Fruit fly (Drosophila melanogaster): ENCODE measurements around the gene Deaf1.

The Deaf1 gene

dm6 chr3L:19817807-19818531 lies at the start of gene Deaf1, which contains the start of gene Fibp (continued):
- TF ChIP-seq Sox100B (GFP tag; optimal IDR thresholded peaks at IDR 0.05) (peak; percentile 67), Meics (GFP tag; optimal IDR thresholded peaks at IDR 0.05) (peak; percentile 66), so (GFP tag; IDR thresholded peaks at IDR 0.05) (no peak), CG10209 (GFP tag; optimal IDR thresholded peaks at IDR 0.05) (peak; percentile 54), ato (GFP tag; IDR thresholded peaks at IDR 0.05; ENCODE audit: partially characterized antibody) (peak; percentile 95), CG6854 (GFP tag; optimal IDR thresholded peaks at IDR 0.05) (no peak), CG1603 (tag; optimal IDR thresholded peaks at IDR 0.05) (peak; percentile 43), gt (GFP tag; IDR thresholded peaks at IDR 0.05) (no peak), CG16815 (GFP tag; optimal IDR thresholded peaks at IDR 0.05) (peak; percentile 74), CG1233 (GFP tag; optimal IDR thresholded peaks at IDR 0.05) (peak; percentile 72), CG3838 (GFP tag; optimal IDR thresholded peaks at IDR 0.05) (peak; percentile 11), HLHmδ (GFP tag; optimal IDR thresholded peaks at IDR 0.05) (no peak), amos (GFP tag; IDR thresholded peaks at IDR 0.05; ENCODE audit: partially characterized antibody) (peak; percentile 99), Gsc (GFP tag; IDR thresholded peaks at IDR 0.05) (0 out of 2 replicates have a peak, but pooled peaks have one; percentile 6), CG31388 (GFP tag; optimal IDR thresholded peaks at IDR 0.05) (peak; percentile 49), CG12942 (GFP tag; optimal IDR thresholded peaks at IDR 0.05) (peak; percentile 76), Mrtf (GFP tag; IDR thresholded peaks at IDR 0.05) (0 out of 3 replicates have a peak, but pooled peaks have one; percentile 39), salm (tag; optimal IDR thresholded peaks at IDR 0.05) (no peak), scrt (GFP tag; optimal IDR thresholded peaks at IDR 0.05) (peak; percentile 29), GATAe (GFP tag; conservative IDR thresholded peaks at IDR 0.05) (no peak; the same call in 1 of the 2 replicates), CG5953 (GFP tag; IDR thresholded peaks at IDR 0.05) (no peak), NFAT (GFP tag; IDR thresholded peaks at IDR 0.05) (peak; percentile 80), gro (GFP tag; optimal IDR thresholded peaks at IDR 0.05) (peak; percentile 58), ase (GFP tag; IDR thresholded peaks at IDR 0.05) (peak; percentile 50; the same call in 1 of the 3 replicates), B-H1 (GFP tag; IDR thresholded peaks at IDR 0.05) (no peak; the same call in 1 of the 3 replicates), btn (GFP tag; optimal IDR thresholded peaks at IDR 0.05) (no peak), peb (GFP tag; IDR thresholded peaks at IDR 0.05) (no peak), CG12769 (tag; optimal IDR thresholded peaks at IDR 0.05) (peak; percentile 47), ro (GFP tag; IDR thresholded peaks at IDR 0.05) (no peak), CG32767 (GFP tag; IDR thresholded peaks at IDR 0.05) (peak; percentile 34; the same call in 1 of the 2 replicates), dmrt99B (tag; optimal IDR thresholded peaks at IDR 0.05) (no peak), CG10267 (tag; optimal IDR thresholded peaks at IDR 0.05) (peak; percentile 72), sna (GFP tag; IDR thresholded peaks at IDR 0.05; ENCODE audit: partially characterized antibody) (peak; percentile 94), oc (tag; optimal IDR thresholded peaks at IDR 0.05) (no peak), CG17328 (GFP tag; IDR thresholded peaks at IDR 0.05) (no peak), Rx (GFP tag; IDR thresholded peaks at IDR 0.05) (no peak; the same call in 1 of the 2 replicates), CG14965 (GFP tag; optimal IDR thresholded peaks at IDR 0.05; ENCODE audit: borderline replicate concordance) (no peak), CG9609 (GFP tag; optimal IDR thresholded peaks at IDR 0.05) (peak; percentile 84), shn (GFP tag; optimal IDR thresholded peaks at IDR 0.05) (peak; percentile 86), Dip2 (GFP tag; IDR thresholded peaks at IDR 0.05) (no peak), sqz (GFP tag; optimal IDR thresholded peaks at IDR 0.05) (no peak), CG8281 (tag; optimal IDR thresholded peaks at IDR 0.05) (peak; percentile 41), gsb-n (tag; optimal IDR thresholded peaks at IDR 0.05) (no peak), lmd (GFP tag; IDR thresholded peaks at IDR 0.05) (peak; percentile 71; the same call in 1 of the 2 replicates), jing (GFP tag; optimal IDR thresholded peaks at IDR 0.05) (no peak), ranshi (GFP tag; IDR thresholded peaks at IDR 0.05) (peak; percentile 39; the same call in 1 of the 2 replicates), CG17802 (tag; optimal IDR thresholded peaks at IDR 0.05) (no peak), org-1 (GFP tag; optimal IDR thresholded peaks at IDR 0.05) (no peak), lola (GFP tag; optimal IDR thresholded peaks at IDR 0.05) (peak in 1 of 3 experiments; percentile 82)

All from whole organism, embryonic.